Fruit fly (Drosophila melanogaster) whole organism, embryonic: ENCODE measurements around the gene smid.

ENCODE experiments used
- Atf-2 ChIP-seq: fragments of 200-800 bp; sonication (Bioruptor generic); optimal IDR thresholded peaks from 2 replicates; lab custom pipeline; 2016; ENCODE audit warnings: missing biosample characterization, missing genetic modification characterization
- BtbVII ChIP-seq: fragments of 200-800 bp; sonication (Bioruptor generic); optimal IDR thresholded peaks from 3 replicates; lab custom pipeline; 2017; ENCODE audit warnings: missing biosample characterization, mild to moderate bottlenecking, missing genetic modification characterization
- CG10321 ChIP-seq: fragments of 200-800 bp; sonication (Bioruptor generic); IDR thresholded peaks from 2 replicates; pipeline ENCODE4 v1.3.6; 2022; ENCODE audit warnings: missing biosample characterization, missing genetic modification characterization
- CG11456 ChIP-seq: fragments of 200-800 bp; sonication (Bioruptor generic); IDR thresholded peaks from 3 replicates; pipeline ENCODE4 v1.3.6; 2022; ENCODE audit warnings: missing biosample characterization, missing genetic modification characterization
- CG12659 ChIP-seq: fragments of 200-800 bp; sonication (Bioruptor generic); optimal IDR thresholded peaks from 3 replicates; lab custom pipeline; 2017; ENCODE audit warnings: mild to moderate bottlenecking, missing biosample characterization, missing genetic modification reagents, missing genetic modification characterization
- CG14050 ChIP-seq: fragments of 200-800 bp; sonication (Bioruptor generic); IDR thresholded peaks from 3 replicates; pipeline ENCODE4 v1.3.6; 2022; ENCODE audit warnings: missing biosample characterization, missing genetic modification characterization
- CG1529 ChIP-seq: fragments of 200-800 bp; sonication (Bioruptor generic); optimal IDR thresholded peaks from 3 replicates; lab custom pipeline; 2018; ENCODE audit warnings: missing biosample characterization, missing genetic modification characterization
- CG15514 ChIP-seq: fragments of 200-800 bp; sonication (Bioruptor generic); optimal IDR thresholded peaks from 3 replicates; lab custom pipeline; 2017; ENCODE audit warnings: missing biosample characterization, missing genetic modification characterization, mild to moderate bottlenecking, moderate library complexity, missing genetic modification reagents
- CG16863 ChIP-seq: fragments of 200-800 bp; sonication (Bioruptor generic); optimal IDR thresholded peaks from 3 replicates; lab custom pipeline; 2016; ENCODE audit warnings: missing biosample characterization, missing genetic modification characterization
- CG17829 ChIP-seq: fragments of 200-800 bp; optimal IDR thresholded peaks from 2 replicates; lab custom pipeline; 2019; ENCODE audit warnings: missing biosample characterization, mild to moderate bottlenecking, missing genetic modification characterization, moderate library complexity
- CG18764 ChIP-seq: fragments of 200-800 bp; sonication (Bioruptor generic); optimal IDR thresholded peaks from 3 replicates; lab custom pipeline; 2016; ENCODE audit warnings: missing biosample characterization, missing genetic modification characterization
- CG2875 ChIP-seq: fragments of 200-800 bp; sonication (Bioruptor generic); optimal IDR thresholded peaks from 2 replicates; lab custom pipeline; 2017; ENCODE audit warnings: missing biosample characterization, mild to moderate bottlenecking, missing genetic modification characterization, missing genetic modification reagents
- CG2889 ChIP-seq: fragments of 200-800 bp; sonication (Bioruptor generic); IDR thresholded peaks from 3 replicates; pipeline ENCODE4 v1.3.6; 2022; ENCODE audit warnings: missing biosample characterization, missing genetic modification characterization
- CG30403 ChIP-seq: fragments of 200-800 bp; sonication (Bioruptor generic); optimal IDR thresholded peaks from 3 replicates; lab custom pipeline; 2016; ENCODE audit warnings: missing biosample characterization, missing genetic modification characterization
- CG32767 ChIP-seq: fragments of 200-800 bp; sonication (Bioruptor generic); IDR thresholded peaks from 2 replicates; pipeline ENCODE4 v1.3.6; 2022; ENCODE audit warnings: missing biosample characterization, missing genetic modification characterization
- CG33213 ChIP-seq: fragments of 200-800 bp; sonication (Bioruptor generic); optimal IDR thresholded peaks from 3 replicates; lab custom pipeline; 2016; ENCODE audit warnings: missing biosample characterization, missing genetic modification characterization
- CG3407 ChIP-seq: fragments of 200-800 bp; sonication (Bioruptor generic); optimal IDR thresholded peaks from 2 replicates; lab custom pipeline; 2018; ENCODE audit warnings: missing biosample characterization, mild to moderate bottlenecking, missing genetic modification characterization
- CG3838 ChIP-seq: fragments of 200-800 bp; sonication (Bioruptor generic); optimal IDR thresholded peaks from 3 replicates; lab custom pipeline; 2016; ENCODE audit warnings: missing biosample characterization, missing genetic modification characterization
- CG4360 ChIP-seq: fragments of 200-800 bp; sonication (Bioruptor generic); IDR thresholded peaks from 2 replicates; pipeline ENCODE4 v1.3.6; 2022; ENCODE audit warnings: missing biosample characterization, missing genetic modification characterization
- CG4730 ChIP-seq: fragments of 200-800 bp; sonication (Bioruptor generic); IDR thresholded peaks from 2 replicates; pipeline ENCODE4 v1.3.6; 2022; ENCODE audit warnings: missing biosample characterization, missing genetic modification characterization
- CG7556 ChIP-seq: fragments of 200-800 bp; sonication (Bioruptor generic); optimal IDR thresholded peaks from 2 replicates; lab custom pipeline; 2017; ENCODE audit warnings: missing biosample characterization, mild to moderate bottlenecking, missing genetic modification characterization
- HLH3B ChIP-seq: fragments of 200-800 bp; sonication (Bioruptor generic); IDR thresholded peaks from 2 replicates; pipeline ENCODE4 v1.3.6; 2022; ENCODE audit warnings: missing biosample characterization, missing genetic modification characterization
- Hr51 ChIP-seq, 2 experiments: fragments of 200-800 bp; sonication (Bioruptor generic); optimal IDR thresholded peaks; 2 replicates in 1 of 2; 3 replicates in 1 of 2; lab custom pipeline; 2016 to 2018; ENCODE audit warnings: missing biosample characterization in 2 of 2, missing genetic modification characterization in 2 of 2, mild to moderate bottlenecking in 1 of 2, moderate library complexity in 1 of 2
- Jarid2 ChIP-seq: fragments of 200-800 bp; sonication (Bioruptor generic); optimal IDR thresholded peaks from 3 replicates; lab custom pipeline; 2017; ENCODE audit warnings: mild to moderate bottlenecking, missing biosample characterization, missing genetic modification reagents, missing genetic modification characterization
- Max ChIP-seq: fragments of 200-800 bp; sonication (Bioruptor generic); optimal IDR thresholded peaks from 2 replicates; lab custom pipeline; 2016; ENCODE audit warnings: missing biosample characterization, mild to moderate bottlenecking, missing genetic modification characterization
- Rfx ChIP-seq: fragments of 200-800 bp; sonication (Bioruptor generic); IDR thresholded peaks from 2 replicates; pipeline ENCODE4 v1.3.6; 2022; ENCODE audit warnings: missing biosample characterization, missing genetic modification characterization
- Side ChIP-seq: fragments of 200-800 bp; sonication (Bioruptor generic); optimal IDR thresholded peaks from 2 replicates; lab custom pipeline; 2016; ENCODE audit warnings: missing biosample characterization, missing genetic modification characterization
- Six4 ChIP-seq: fragments of 200-800 bp; sonication (Bioruptor generic); optimal IDR thresholded peaks from 2 replicates; lab custom pipeline; 2016; ENCODE audit warnings: missing biosample characterization, missing genetic modification characterization
- Sry-δ ChIP-seq: fragments of 200-800 bp; sonication (Bioruptor generic); optimal IDR thresholded peaks from 2 replicates; lab custom pipeline; 2016; ENCODE audit warnings: missing biosample characterization, missing genetic modification characterization
- Taf1 ChIP-seq: fragments of 200-800 bp; sonication (Bioruptor generic); IDR thresholded peaks from 2 replicates; pipeline ENCODE4 v1.3.6; 2022; ENCODE audit warnings: missing biosample characterization, missing genetic modification characterization
- Trl ChIP-seq, 3 experiments: fragments of >200 bp in 2 of 3; fragments of 200-800 bp in 1 of 3; sonication (Bioruptor generic) in 1 of 3; optimal IDR thresholded peaks; 2 replicates in 1 of 3; 3 replicates in 2 of 3; lab custom pipeline; 2016 to 2017; ENCODE audit warnings: missing biosample characterization in 1 of 3, missing genetic modification characterization in 1 of 3
- Vsx1 ChIP-seq: fragments of 200-800 bp; sonication (Bioruptor generic); optimal IDR thresholded peaks from 2 replicates; lab custom pipeline; 2017; ENCODE audit warnings: missing biosample characterization, mild to moderate bottlenecking, missing genetic modification characterization, missing genetic modification reagents
- amos ChIP-seq: fragments of 200-800 bp; sonication (Bioruptor generic); IDR thresholded peaks from 2 replicates; pipeline ENCODE4 v1.3.6; 2022; ENCODE audit warnings: missing biosample characterization, missing genetic modification characterization; ENCODE audit not compliant: partially characterized antibody
- az2 ChIP-seq: fragments of 200-800 bp; sonication (Bioruptor generic); optimal IDR thresholded peaks from 3 replicates; lab custom pipeline; 2016; ENCODE audit warnings: missing biosample characterization, missing genetic modification characterization
- dmrt11E ChIP-seq: fragments of 200-800 bp; sonication (Bioruptor generic); optimal IDR thresholded peaks from 3 replicates; lab custom pipeline; 2018; ENCODE audit warnings: missing biosample characterization, mild to moderate bottlenecking, missing genetic modification characterization, moderate library complexity
- dysf ChIP-seq: fragments of 200-800 bp; sonication (Bioruptor generic); IDR thresholded peaks from 3 replicates; pipeline ENCODE4 v1.3.6; 2022; ENCODE audit warnings: missing biosample characterization, missing genetic modification characterization
- ems ChIP-seq: fragments of 200-800 bp; sonication (Bioruptor generic); optimal IDR thresholded peaks from 3 replicates; lab custom pipeline; 2016; ENCODE audit warnings: missing biosample characterization, missing genetic modification characterization
- fru ChIP-seq: fragments of >200 bp; optimal IDR thresholded peaks from 2 replicates; lab custom pipeline; 2017
- ftz-f1 ChIP-seq: fragments of 200-800 bp; sonication (Bioruptor generic); optimal IDR thresholded peaks from 2 replicates; lab custom pipeline; 2016; ENCODE audit warnings: missing biosample characterization, missing genetic modification characterization
- grau ChIP-seq: fragments of 200-800 bp; optimal IDR thresholded peaks from 3 replicates; lab custom pipeline; 2019; ENCODE audit warnings: missing biosample characterization, mild to moderate bottlenecking, missing genetic modification characterization, moderate library complexity
- kay ChIP-seq: fragments of 200-800 bp; sonication (Bioruptor generic); optimal IDR thresholded peaks from 2 replicates; lab custom pipeline; 2016; ENCODE audit warnings: missing biosample characterization, missing genetic modification characterization
- maf-S ChIP-seq: fragments of 200-800 bp; sonication (Bioruptor generic); optimal IDR thresholded peaks from 2 replicates; lab custom pipeline; 2016; ENCODE audit warnings: missing biosample characterization, missing genetic modification characterization
- mam ChIP-seq: fragments of 200-800 bp; sonication (Bioruptor generic); optimal IDR thresholded peaks from 3 replicates; lab custom pipeline; 2016; ENCODE audit warnings: missing biosample characterization, missing genetic modification characterization
- pfk ChIP-seq: fragments of 200-800 bp; sonication (Bioruptor generic); optimal IDR thresholded peaks from 2 replicates; lab custom pipeline; 2018; ENCODE audit warnings: missing biosample characterization, mild to moderate bottlenecking, missing genetic modification characterization, moderate library complexity
- phol ChIP-seq: fragments of 200-800 bp; sonication (Bioruptor generic); optimal IDR thresholded peaks from 3 replicates; lab custom pipeline; 2018; ENCODE audit warnings: missing biosample characterization, mild to moderate bottlenecking, missing genetic modification characterization, moderate library complexity
- pzg ChIP-seq: fragments of 200-800 bp; sonication (Bioruptor generic); optimal IDR thresholded peaks from 3 replicates; lab custom pipeline; 2018; ENCODE audit warnings: missing biosample characterization, mild to moderate bottlenecking, missing genetic modification characterization, moderate library complexity
- scrt ChIP-seq: fragments of 200-800 bp; sonication (Bioruptor generic); optimal IDR thresholded peaks from 2 replicates; lab custom pipeline; 2018; ENCODE audit warnings: missing biosample characterization, mild to moderate bottlenecking, missing genetic modification characterization, moderate library complexity
- sens-2 ChIP-seq: fragments of 200-800 bp; sonication (Bioruptor generic); IDR thresholded peaks from 2 replicates; pipeline ENCODE4 v1.3.6; 2022; ENCODE audit warnings: missing biosample characterization, missing genetic modification characterization
- slp2 ChIP-seq: fragments of 200-800 bp; sonication (Bioruptor generic); optimal IDR thresholded peaks from 2 replicates; lab custom pipeline; 2016; ENCODE audit warnings: missing biosample characterization, missing genetic modification characterization
- stwl ChIP-seq: fragments of 200-800 bp; sonication (Bioruptor generic); optimal IDR thresholded peaks from 3 replicates; lab custom pipeline; 2018; ENCODE audit warnings: missing biosample characterization, mild to moderate bottlenecking, missing genetic modification characterization, moderate library complexity
- unc-4 ChIP-seq: fragments of 200-800 bp; sonication (Bioruptor generic); IDR thresholded peaks from 2 replicates; pipeline ENCODE4 v1.3.6; 2022; ENCODE audit warnings: missing biosample characterization, missing genetic modification characterization; ENCODE audit not compliant: partially characterized antibody

Gene smid

DNA sequence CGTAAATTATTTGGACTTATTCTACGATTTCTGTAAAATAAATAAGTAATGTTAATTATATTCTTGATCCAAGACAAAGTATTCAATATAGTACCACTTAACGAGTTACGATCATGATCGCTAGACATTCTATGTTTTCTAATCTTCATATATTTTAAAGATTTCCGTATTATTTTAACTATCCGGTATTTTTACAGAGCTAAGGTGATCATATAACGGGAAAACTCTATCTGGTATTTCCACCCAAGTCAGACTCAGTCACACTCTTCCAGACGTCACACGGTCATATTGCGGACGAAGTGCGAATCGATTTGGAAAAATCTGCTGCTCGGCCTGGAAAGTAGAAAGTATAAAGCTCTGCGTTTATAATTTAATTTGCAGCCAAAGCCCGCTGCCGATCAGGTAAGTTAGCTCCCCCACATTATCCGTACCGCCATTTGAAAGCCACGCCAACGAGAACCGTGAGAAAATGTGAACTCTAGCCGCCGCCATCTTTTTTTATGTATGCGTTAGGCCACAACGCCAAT lies 42.1 kb upstream of the smid start, which contains the start of the genes lark and eco (continued):
- TF ChIP-seq CG11456 (GFP tag; lab: Robert Waterston, UW) (no peak), phol (tag; lab: Kevin White, UChicago) (peak; percentile 98), CG4360 (GFP tag; lab: Robert Waterston, UW) (no peak), Taf1 (no peak), CG7556 (GFP tag; lab: Kevin White, UChicago) (no peak), CG2875 (no peak), unc-4 (GFP tag; lab: Robert Waterston, UW) (0 out of 2 replicates have a peak, but pooled peaks have one; percentile 13), CG3838 (GFP tag; lab: Kevin White, UChicago) (no peak), HLH3B (GFP tag; lab: Robert Waterston, UW) (no peak), maf-S (GFP tag; lab: Kevin White, UChicago) (no peak), Trl (optimal IDR thresholded peaks at IDR 0.05; lab: Kevin White, UChicago) (no peak), Trl (GFP tag; optimal IDR thresholded peaks at IDR 0.05; lab: Kevin White, UChicago) (no peak), mam (GFP tag; lab: Kevin White, UChicago) (no peak), Sry-δ (GFP tag; lab: Kevin White, UChicago) (peak; percentile 14), amos (GFP tag; lab: Robert Waterston, UW) (peak; percentile 41; the same call in 1 of the 2 replicates), ems (GFP tag; lab: Kevin White, UChicago) (no peak), Hr51 (GFP tag; optimal IDR thresholded peaks at IDR 0.05; lab: Kevin White, UChicago) (no peak), Max (no peak), az2 (GFP tag; lab: Kevin White, UChicago) (no peak), dysf (GFP tag; lab: Robert Waterston, UW) (no peak), dmrt11E (tag; lab: Kevin White, UChicago) (no peak), CG3407 (GFP tag; lab: Kevin White, UChicago) (no peak), CG2889 (no peak), stwl (tag; lab: Kevin White, UChicago) (no peak), CG10321 (GFP tag; lab: Robert Waterston, UW) (no peak), BtbVII (GFP tag; lab: Kevin White, UChicago) (peak; percentile 18), ftz-f1 (GFP tag; lab: Kevin White, UChicago) (no peak), CG32767 (GFP tag; lab: Robert Waterston, UW) (peak; percentile 98), fru (lab: Kevin White, UChicago) (no peak), slp2 (no peak), CG17829 (peak; percentile 17), pzg (GFP tag; lab: Kevin White, UChicago) (peak; percentile 79), Six4 (GFP tag; lab: Kevin White, UChicago) (no peak), scrt (GFP tag; lab: Kevin White, UChicago) (no peak), CG1529 (no peak), CG18764 (GFP tag; lab: Kevin White, UChicago) (no peak), CG15514 (peak; percentile 6), CG12659 (GFP tag; lab: Kevin White, UChicago) (peak; percentile 71), CG33213 (no peak), CG16863 (GFP tag; lab: Kevin White, UChicago) (no peak), Vsx1 (GFP tag; lab: Kevin White, UChicago) (no peak), Side (no peak), CG4730 (GFP tag; lab: Robert Waterston, UW) (no peak), pfk (no peak), CG30403 (no peak), Atf-2 (GFP tag; lab: Kevin White, UChicago) (no peak), Jarid2 (no peak), Rfx (GFP tag; lab: Robert Waterston, UW) (no peak), kay (GFP tag; lab: Kevin White, UChicago) (no peak), grau (tag; lab: Kevin White, UChicago) (no peak), sens-2 (GFP tag; lab: Robert Waterston, UW) (no peak), CG14050 (no peak)
